Fruit fly (Drosophila melanogaster): ENCODE measurements around the gene gcm2.

DNA sequence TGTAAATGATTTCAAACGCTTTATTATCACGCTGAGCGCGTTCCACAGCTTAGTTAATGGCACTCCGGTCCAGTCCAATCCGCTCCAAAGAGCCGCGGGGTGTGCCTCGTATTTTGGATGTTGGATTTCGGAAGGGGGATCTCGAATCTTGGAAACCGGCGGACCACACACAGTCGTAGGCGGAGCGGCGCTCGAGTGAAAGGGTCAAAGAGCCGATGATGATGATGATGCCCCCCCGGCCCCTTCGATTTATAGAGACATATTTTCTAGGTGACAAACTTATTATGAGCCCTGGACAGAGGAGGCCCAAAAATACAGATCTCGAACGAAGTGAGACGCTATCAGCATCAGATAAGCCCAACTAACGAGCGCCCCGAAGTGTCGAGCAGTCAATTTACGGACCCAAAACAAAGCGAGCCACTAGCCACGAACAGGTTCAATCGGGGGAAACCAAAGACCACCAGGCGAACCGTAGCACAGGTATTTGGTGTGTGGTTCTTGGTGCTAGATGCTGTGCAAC, 1.0 kb downstream of the gcm2 start:
- TF ChIP-seq CG6792 (GFP tag; optimal IDR thresholded peaks at IDR 0.05), result no peak
- TF ChIP-seq net (GFP tag; optimal IDR thresholded peaks at IDR 0.05), result no peak
- no peak for TF ChIP-seq Sox102F (GFP tag; optimal IDR thresholded peaks at IDR 0.05)
- TF ChIP-seq CG11762 (GFP tag; optimal IDR thresholded peaks at IDR 0.05; ENCODE audit: insufficient read depth), result no peak
- TF ChIP-seq CG3032 (tag; optimal IDR thresholded peaks at IDR 0.05), result no peak
- TF ChIP-seq cyc (GFP tag; optimal IDR thresholded peaks at IDR 0.05), result no peak
- no peak for TF ChIP-seq achi (GFP tag; optimal IDR thresholded peaks at IDR 0.05)
- no peak for TF ChIP-seq eg (GFP tag; IDR thresholded peaks at IDR 0.05)
- TF ChIP-seq topi (GFP tag; optimal IDR thresholded peaks at IDR 0.05), result no peak
- TF ChIP-seq CG6854 (GFP tag; optimal IDR thresholded peaks at IDR 0.05), result no peak

All from whole organism, prepupa.